Worm (Caenorhabditis elegans) whole organism, dauer: ENCODE results near the gene plst-1.

ENCODE experiments used
- unc-62 ChIP-seq: sonication (generic microtip); optimal IDR thresholded peaks from 2 replicates; lab custom pipeline; 2017; ENCODE audit warnings: missing biosample characterization, missing genetic modification reagents, missing genetic modification characterization

plst-1 gene

ce11 chrIV:1289327-1289726 is at the start of gene plst-1:
Gene plst-1, plus strand, starts transcription at chrIV:1289627.
- TF ChIP-seq unc-62 (GFP tag; lab: Kevin White, UChicago) = no peak

- no peak for TF ChIP-seq unc-62 (GFP tag; lab: Kevin White, UChicago)
Observed at ce11 chrIV:1239686-1240085, 49.7 kb upstream of the plst-1 start, which contains the start of gene F38A1.8. Gene F38A1.8, minus strand, starts transcription at chrIV:1239852.

ce11 chrIV:1243295-1243694 is 46.1 kb upstream of the plst-1 start, which contains the start of gene F38A1.15:
Gene F38A1.15, minus strand, starts transcription at chrIV:1243395.
- TF ChIP-seq unc-62 (GFP tag; lab: Kevin White, UChicago) = no peak

- no peak for TF ChIP-seq unc-62 (GFP tag; lab: Kevin White, UChicago)
Observed at ce11 chrIV:1245244-1245643, 44.2 kb upstream of the plst-1 start, which contains the start of gene F38A1.9. Gene F38A1.9, minus strand, starts transcription at chrIV:1245344.

- no peak for TF ChIP-seq unc-62 (GFP tag; lab: Kevin White, UChicago)
Observed at ce11 chrIV:1246762-1247436, 42.5 kb upstream of the plst-1 start, which contains the start of the genes clec-165 and F38A1.11. Gene clec-165, minus strand, starts transcription at chrIV:1246886. Gene F38A1.11, plus strand, starts transcription at chrIV:1247386.

ce11 chrIV:1251242-1251911 is 38.0 kb upstream of the plst-1 start, which contains the start of the genes clec-166 and F38A1.6:
Gene clec-166, minus strand, starts transcription at chrIV:1251342.
Gene F38A1.6, plus strand, starts transcription at chrIV:1251861.
- TF ChIP-seq unc-62 (GFP tag; lab: Kevin White, UChicago) = no peak

- no peak for TF ChIP-seq unc-62 (GFP tag; lab: Kevin White, UChicago)
Observed at ce11 chrIV:1255632-1256031, 33.8 kb upstream of the plst-1 start, which contains the start of gene clec-167. Gene clec-167, minus strand, starts transcription at chrIV:1255732.

- no peak for TF ChIP-seq unc-62 (GFP tag; lab: Kevin White, UChicago)
Observed at ce11 chrIV:1256723-1257122, 32.7 kb upstream of the plst-1 start, which contains the start of gene clec-168. Gene clec-168, plus strand, starts transcription at chrIV:1256969.

ce11 chrIV:1260474-1260873 is 29.0 kb upstream of the plst-1 start:
- no peak for TF ChIP-seq unc-62 (GFP tag; lab: Kevin White, UChicago)

ce11 chrIV:1261024-1261423 is 28.4 kb upstream of the plst-1 start, which contains the start of gene clec-169:
Gene clec-169, plus strand, starts transcription at chrIV:1261324.
- TF ChIP-seq unc-62 (GFP tag; lab: Kevin White, UChicago) = no peak

ce11 chrIV:1261930-1262329 is 27.5 kb upstream of the plst-1 start:
- TF ChIP-seq unc-62 (GFP tag; lab: Kevin White, UChicago) = no peak

ce11 chrIV:1264928-1265327 is 24.5 kb upstream of the plst-1 start, which contains the start of gene F38A1.13:
Gene F38A1.13, plus strand, starts transcription at chrIV:1265228.
- no peak for TF ChIP-seq unc-62 (GFP tag; lab: Kevin White, UChicago)

- TF ChIP-seq unc-62 (GFP tag; lab: Kevin White, UChicago) = no peak
Observed at ce11 chrIV:1266138-1266537, 23.3 kb upstream of the plst-1 start.

ce11 chrIV:1266724-1267123 is 22.7 kb upstream of the plst-1 start, which contains the start of gene clec-170:
Gene clec-170, plus strand, starts transcription at chrIV:1266866.
- no peak for TF ChIP-seq unc-62 (GFP tag; lab: Kevin White, UChicago)

ce11 chrIV:1274583-1274982 is 14.8 kb upstream of the plst-1 start, which contains the start of gene C09E9.1:
Gene C09E9.1, plus strand, starts transcription at chrIV:1274868.
- TF ChIP-seq unc-62 (GFP tag; lab: Kevin White, UChicago) = no peak

- TF ChIP-seq unc-62 (GFP tag; lab: Kevin White, UChicago) = no peak
Observed at ce11 chrIV:1275910-1276309, 13.5 kb upstream of the plst-1 start.
